Fruit fly (Drosophila melanogaster) whole organism, larva: ENCODE measurements around the gene CG9263.

Experiments used
- noc ChIP-seq: fragments of 200-800 bp; sonication (Bioruptor generic); optimal IDR thresholded peaks from 3 replicates; lab custom pipeline; 2019; ENCODE audit warnings: missing biosample characterization, mild to moderate bottlenecking, missing genetic modification characterization, moderate library complexity

Gene CG9263

DNA sequence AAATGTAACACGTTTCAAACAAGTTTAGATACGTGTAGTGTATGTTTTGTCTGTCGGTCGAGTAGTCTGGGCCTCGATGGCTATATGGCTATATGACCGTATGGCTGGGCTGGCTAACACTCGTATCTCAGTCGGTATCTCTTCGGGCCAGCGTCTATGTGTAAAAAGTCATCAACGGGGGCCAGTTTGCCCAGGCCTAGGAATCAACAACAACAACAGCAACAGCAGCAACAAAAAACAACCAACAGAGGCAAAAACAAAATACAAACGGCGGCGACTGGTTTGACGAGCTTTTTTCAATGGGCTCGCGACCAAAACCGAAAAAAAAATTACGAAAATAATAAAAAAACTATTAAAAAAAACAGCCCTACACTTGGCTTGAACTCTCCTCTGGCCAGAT is 3.3 kb upstream of the CG9263 start:
- TF ChIP-seq noc (tag; lab: Kevin White, UChicago): no peak

DNA sequence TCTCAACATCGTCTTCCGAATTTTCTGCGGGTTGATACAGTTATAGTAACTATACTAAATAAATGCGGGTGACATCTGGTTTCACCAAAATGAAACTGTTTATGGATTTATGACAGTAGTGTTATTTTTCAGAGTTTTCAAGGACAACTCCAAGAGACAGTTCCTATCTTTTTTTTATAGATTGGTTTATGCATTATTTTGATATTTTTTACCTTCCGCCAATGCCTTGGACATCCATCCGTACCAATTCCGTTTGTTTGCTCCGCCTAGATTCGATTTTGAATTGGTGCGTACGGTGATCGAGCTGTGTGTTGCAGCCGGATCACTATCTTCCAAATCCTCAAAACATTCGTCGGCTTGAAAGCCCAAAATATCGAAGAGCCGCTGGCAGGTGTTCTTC is 408 bp downstream of the CG9263 start, which contains the start of gene CG16853:
TSS of gene CG16853 (plus strand) at position 301 of the 400 bp plus-strand sequence.
- TF ChIP-seq noc (tag; lab: Kevin White, UChicago): no peak

DNA sequence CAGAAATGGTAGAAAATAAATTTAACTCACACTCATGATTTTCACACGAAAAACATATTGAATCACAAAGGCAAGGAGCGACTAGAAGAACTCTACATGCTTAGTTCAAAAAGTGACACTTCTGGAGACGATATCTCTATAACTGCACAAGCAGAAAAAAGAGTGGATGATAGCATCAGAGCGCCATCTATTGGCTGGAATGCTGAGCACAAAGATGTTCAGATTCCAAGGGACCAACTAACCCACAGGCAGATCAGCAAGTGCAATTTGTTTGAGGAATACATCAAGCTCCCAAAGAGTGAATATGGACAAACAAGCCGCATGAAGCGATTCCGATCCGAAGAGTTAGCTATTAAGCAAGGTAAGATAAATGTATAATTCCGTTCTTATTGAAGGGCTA is 1.7 kb downstream of the CG9263 start, which contains the start of gene CG16852:
TSS of gene CG16852 (plus strand) at position 48 of the 400 bp plus-strand sequence.
- TF ChIP-seq noc (tag; lab: Kevin White, UChicago): no peak

DNA sequence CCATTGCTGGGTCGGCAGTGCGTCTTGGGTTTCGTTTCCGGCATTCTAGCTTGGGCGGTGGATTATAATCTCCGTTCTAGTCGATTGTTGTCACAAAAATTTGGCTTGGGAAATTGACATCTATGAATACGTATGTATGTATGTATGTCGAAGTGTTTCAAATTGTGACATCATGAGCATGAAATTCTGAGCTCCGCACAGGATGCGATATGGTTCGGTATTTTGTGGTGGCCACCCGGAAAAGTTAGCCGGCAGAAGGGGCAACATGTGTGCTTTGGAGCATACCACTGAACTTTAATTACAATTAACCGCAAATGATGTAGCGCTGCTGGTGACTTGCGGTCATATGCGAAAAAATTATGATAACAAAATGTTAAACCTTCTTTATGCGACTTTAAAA is 6.7 kb downstream of the CG9263 start, which contains the start of gene CG15638:
TSS of gene CG15638 (minus strand) at position 101 of the 400 bp plus-strand sequence.
- no peak for TF ChIP-seq noc (tag; lab: Kevin White, UChicago)

DNA sequence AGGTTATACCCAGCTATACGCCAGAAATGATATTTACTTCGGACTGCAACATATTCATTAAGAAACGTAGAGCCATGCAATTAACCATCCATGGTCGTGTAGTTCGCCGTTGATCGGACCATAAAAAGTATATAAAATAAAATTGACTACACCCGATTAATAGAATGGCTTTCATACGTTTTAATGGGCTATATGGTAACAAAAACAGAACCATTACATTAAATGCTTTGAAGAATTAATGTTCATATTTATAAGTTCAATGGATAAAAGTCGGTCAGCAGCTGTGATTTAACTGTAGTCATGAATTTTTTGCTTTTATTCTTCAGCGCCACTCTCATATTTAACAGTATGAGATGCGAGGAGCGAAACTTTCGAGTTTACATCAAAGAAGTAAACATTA is 9.9 kb downstream of the CG9263 start, which contains the start of gene CG33645:
TSS of gene CG33645 (plus strand) at position 301 of the 400 bp plus-strand sequence.
- no peak for TF ChIP-seq noc (tag; lab: Kevin White, UChicago)

DNA sequence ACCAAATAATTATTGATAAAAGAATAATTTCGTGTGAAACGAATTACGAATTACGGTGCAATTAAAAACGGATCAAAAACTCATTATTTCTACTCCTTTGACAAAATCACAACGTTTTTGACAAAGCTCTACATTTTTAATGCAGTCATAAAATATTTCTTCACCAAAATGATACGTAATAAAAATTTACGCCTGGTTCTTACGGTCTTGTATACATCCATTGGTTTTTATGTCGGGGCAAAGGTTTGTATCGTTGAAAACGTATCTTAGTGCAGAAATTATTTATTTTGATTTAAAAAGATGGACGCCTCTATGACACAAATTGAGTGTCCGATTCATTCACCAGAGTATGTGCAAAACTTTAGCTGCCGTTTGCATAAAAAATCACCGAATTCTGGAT is 10.6 kb downstream of the CG9263 start, which contains the start of gene CG33644:
TSS of gene CG33644 (plus strand) at position 301 of the 400 bp plus-strand sequence.
- TF ChIP-seq noc (tag; lab: Kevin White, UChicago): no peak

dm6 chr2L:13530774-13531173 is 11.6 kb downstream of the CG9263 start, which contains the start of gene CG33643:
TSS of gene CG33643 (plus strand) at chr2L:13531074.
- no peak for TF ChIP-seq noc (tag; lab: Kevin White, UChicago)

dm6 chr2L:13529675-13530074 is 12.7 kb downstream of the CG9263 start, which contains the start of gene CG33642:
TSS of gene CG33642 (plus strand) at chr2L:13529975.
- no peak for TF ChIP-seq noc (tag; lab: Kevin White, UChicago)

dm6 chr2L:13528742-13529141 is 13.6 kb downstream of the CG9263 start, which contains the start of gene CG33641:
TSS of gene CG33641 (plus strand) at chr2L:13529042.
- no peak for TF ChIP-seq noc (tag; lab: Kevin White, UChicago)

- no peak for TF ChIP-seq noc (tag; lab: Kevin White, UChicago)
Measured at dm6 chr2L:13527541-13527940, 14.8 kb downstream of the CG9263 start, which contains the start of gene CG33640. TSS of gene CG33640 (plus strand) at chr2L:13527841.

DNA sequence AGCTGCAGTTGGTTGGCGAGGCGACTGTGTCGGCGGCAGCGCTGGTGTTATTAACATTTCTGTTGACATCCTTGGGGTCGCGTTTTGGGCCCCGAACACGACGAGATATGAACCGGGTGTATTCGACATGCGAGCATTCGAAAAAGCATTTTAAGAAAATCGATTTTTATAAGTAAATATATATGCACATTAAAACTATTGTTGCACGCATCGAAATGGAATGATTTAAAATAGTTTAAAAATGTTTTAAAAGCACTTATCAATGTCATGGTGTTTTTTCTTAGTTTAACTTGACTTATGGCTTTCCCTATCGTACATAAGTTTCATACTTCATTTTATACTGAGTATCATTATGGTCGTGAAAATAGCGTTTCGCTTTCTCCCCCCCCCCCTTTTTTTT is 20.6 kb downstream of the CG9263 start:
- TF ChIP-seq noc (tag; lab: Kevin White, UChicago): no peak

dm6 chr2L:13515688-13516037 is 26.7 kb downstream of the CG9263 start:
- TF ChIP-seq noc (tag; lab: Kevin White, UChicago): no peak

- TF ChIP-seq noc (tag; lab: Kevin White, UChicago): no peak
Measured at dm6 chr2L:13514945-13515687, 27.3 kb downstream of the CG9263 start.

- TF ChIP-seq noc (tag; lab: Kevin White, UChicago): peak; percentile 92
Measured at dm6 chr2L:13514262-13514937, 28.0 kb downstream of the CG9263 start.

- no peak for TF ChIP-seq noc (tag; lab: Kevin White, UChicago)
Measured at dm6 chr2L:13513331-13514261, 28.8 kb downstream of the CG9263 start.
